Fruit fly (Drosophila melanogaster): ENCODE results near the gene CG10587.

The CG10587 gene

dm6 chr3L:20950520-20951135 lies 11.7 kb downstream of the CG10587 start:
- peak; percentile 24 for TF ChIP-seq CG17801 (GFP tag; optimal IDR thresholded peaks at IDR 0.05; ENCODE audit: partially characterized antibody)

DNA sequence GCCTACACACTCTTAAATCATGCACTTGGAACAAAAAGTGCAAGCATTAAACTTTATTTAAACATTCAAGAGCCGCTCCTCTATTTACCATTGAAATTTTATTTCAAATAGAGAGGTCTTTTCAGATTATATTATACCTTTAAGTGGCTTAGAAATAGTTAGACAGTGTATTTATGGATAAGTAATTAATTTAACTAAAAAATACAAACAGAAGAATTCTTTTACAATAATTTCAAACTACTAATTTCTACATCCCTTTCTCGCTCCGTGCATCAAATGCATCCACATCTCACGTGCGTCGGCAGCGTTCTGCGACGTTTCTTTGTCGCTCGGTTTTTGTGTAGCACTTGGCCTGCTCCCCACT lies 12.2 kb downstream of the CG10587 start:
- peak; percentile 55 for TF ChIP-seq CG17801 (GFP tag; optimal IDR thresholded peaks at IDR 0.05; ENCODE audit: partially characterized antibody)

- peak; percentile 57 for TF ChIP-seq CG17801 (GFP tag; optimal IDR thresholded peaks at IDR 0.05; ENCODE audit: partially characterized antibody)
These were observed 12.8 kb downstream of the CG10587 start, which contains the start of gene fng for dm6 chr3L:20949371-20950135. TSS of gene fng (minus strand) at chr3L:20949512.

dm6 chr3L:20948404-20948803 lies 14.0 kb downstream of the CG10587 start:
- no peak for TF ChIP-seq CG17801 (GFP tag; optimal IDR thresholded peaks at IDR 0.05; ENCODE audit: partially characterized antibody)

DNA sequence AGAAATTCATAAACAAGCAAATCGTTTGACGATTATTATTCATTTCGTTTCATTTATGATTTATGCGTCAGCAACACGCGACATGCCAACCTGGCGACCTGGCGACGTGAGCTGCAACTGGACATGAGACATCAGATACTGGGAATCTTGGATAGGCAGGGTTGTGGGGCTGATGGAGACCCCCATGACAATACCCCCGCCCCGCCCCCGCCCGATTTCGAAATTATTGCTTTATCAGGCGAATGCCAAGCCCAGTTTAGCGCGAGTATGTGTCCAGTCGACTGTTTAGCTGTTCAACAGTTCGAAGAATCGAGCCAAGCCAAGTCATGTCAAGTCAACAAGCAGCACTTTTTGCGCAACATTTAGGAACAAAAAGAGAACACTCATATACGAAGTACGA lies 15.4 kb downstream of the CG10587 start:
- TF ChIP-seq CG17801 (GFP tag; optimal IDR thresholded peaks at IDR 0.05; ENCODE audit: partially characterized antibody), result no peak

DNA sequence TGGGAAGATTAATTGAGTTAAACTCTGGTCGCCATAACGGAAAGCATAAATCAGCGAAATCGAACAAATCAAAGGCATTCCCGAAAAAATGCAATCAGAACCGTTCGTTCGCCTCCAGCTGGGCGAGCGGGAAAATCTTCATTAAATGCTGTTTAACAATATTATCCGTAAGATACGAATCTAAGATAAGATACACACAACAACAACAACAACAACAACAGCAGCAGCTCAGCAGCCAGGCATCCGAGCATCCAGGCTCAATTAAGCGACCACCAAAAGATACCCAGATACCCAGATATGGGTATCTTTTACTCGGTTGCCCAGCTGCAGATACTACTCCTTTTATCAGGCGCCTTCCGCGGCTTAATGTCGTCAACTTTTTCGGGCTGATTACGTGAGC lies 16.3 kb downstream of the CG10587 start:
- TF ChIP-seq CG17801 (GFP tag; optimal IDR thresholded peaks at IDR 0.05; ENCODE audit: partially characterized antibody), result no peak

DNA sequence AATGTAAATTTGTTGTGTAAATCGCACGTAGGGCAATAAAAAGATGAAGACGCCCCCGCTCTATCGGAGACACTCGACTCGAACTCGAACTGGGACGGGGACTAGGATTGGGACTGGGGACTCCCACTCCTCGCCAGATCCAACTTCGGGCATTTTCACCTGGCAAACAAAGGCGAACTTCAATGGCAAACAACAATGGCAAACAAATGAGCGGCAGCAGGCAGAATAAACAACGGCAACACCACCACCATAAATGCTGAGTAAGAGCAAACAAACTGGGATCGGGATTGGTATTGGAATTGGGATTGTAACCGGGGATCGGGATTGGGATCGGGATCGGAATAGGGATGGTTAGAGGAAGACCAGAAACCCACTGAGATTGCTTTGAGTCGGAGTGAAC lies 18.2 kb downstream of the CG10587 start:
- no peak for TF ChIP-seq CG17801 (GFP tag; optimal IDR thresholded peaks at IDR 0.05; ENCODE audit: partially characterized antibody)

- TF ChIP-seq CG17801 (GFP tag; optimal IDR thresholded peaks at IDR 0.05; ENCODE audit: partially characterized antibody), result no peak
These were observed 20.3 kb downstream of the CG10587 start for dm6 chr3L:20942076-20942475.

DNA sequence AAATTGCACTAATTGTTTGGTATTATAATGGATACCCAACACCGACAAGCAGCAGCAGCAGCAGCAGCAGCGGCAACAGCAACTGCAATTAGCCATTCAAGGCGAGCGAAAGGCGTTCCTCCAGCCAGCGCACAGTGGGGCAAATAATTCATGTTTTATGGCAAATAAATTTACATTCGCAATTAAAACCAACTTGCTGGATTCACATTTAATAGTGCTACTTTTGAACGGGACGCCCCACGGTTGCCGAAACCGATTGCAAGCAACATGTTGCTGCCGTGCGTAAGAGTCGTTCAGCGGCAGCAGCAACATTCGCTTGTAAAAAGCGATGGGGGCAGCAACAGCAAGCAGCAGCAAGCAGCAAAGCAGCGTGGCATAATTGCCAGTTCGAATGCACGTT lies 28.6 kb downstream of the CG10587 start:
- TF ChIP-seq CG17801 (GFP tag; optimal IDR thresholded peaks at IDR 0.05; ENCODE audit: partially characterized antibody), result no peak

DNA sequence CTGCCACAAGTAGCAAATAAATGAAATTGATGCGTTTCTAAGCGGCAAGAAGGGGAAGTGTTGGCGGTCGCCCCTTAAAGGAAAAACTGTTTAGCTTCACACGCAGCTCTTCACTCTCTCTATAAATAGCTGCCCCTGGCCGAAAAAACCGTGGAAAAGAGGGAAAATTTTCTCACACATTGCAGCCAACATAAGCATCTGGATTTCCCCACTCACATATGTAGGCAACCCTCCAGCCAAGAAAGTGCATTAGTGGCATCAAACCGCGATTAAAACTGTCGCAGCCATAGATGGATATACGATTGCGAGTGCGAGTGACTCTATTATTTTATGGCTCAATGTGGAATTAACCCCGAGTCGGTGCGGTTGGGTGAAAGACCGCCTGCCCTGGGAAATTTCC lies 29.8 kb downstream of the CG10587 start:
- TF ChIP-seq CG17801 (GFP tag; optimal IDR thresholded peaks at IDR 0.05; ENCODE audit: partially characterized antibody), result no peak

- TF ChIP-seq CG17801 (GFP tag; optimal IDR thresholded peaks at IDR 0.05; ENCODE audit: partially characterized antibody), result no peak
These were observed 30.8 kb downstream of the CG10587 start for dm6 chr3L:20931510-20931909.

DNA sequence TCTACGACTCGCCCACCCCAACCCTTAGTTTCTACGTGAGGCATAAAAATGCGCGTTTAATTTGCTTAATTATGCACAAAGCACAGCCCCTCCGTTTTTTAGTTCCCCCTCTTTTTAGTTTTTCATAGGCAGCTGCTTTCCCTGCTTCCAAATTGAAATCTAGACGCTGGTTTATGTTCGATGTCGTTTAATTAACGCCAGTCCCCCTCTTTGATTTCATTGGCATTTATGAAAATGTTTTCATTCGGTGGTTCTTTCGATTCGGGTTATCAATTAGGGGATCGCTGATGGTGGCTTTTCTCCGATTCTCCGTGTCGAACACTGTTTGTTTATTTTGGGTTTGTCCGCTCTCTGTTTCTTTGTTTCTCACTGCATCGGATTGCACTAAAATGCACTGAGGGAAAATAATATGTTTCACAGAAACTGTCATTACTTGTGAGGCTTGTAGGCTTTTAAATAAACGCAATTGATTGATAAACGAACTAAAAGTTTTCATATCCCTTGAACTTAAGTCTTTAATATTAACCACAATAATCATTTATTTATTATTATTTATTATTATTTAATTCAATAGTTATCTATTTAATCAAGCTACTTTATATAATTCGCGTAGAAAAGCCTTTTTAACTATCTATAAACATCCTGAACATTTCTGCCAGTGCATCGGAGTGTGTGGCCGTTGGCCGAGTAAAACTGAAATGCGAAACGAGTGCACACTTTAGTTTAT lies 32.1 kb downstream of the CG10587 start:
- TF ChIP-seq CG17801 (GFP tag; optimal IDR thresholded peaks at IDR 0.05; ENCODE audit: partially characterized antibody), result peak; percentile 92

dm6 chr3L:20929418-20929817 lies 32.9 kb downstream of the CG10587 start:
- TF ChIP-seq CG17801 (GFP tag; optimal IDR thresholded peaks at IDR 0.05; ENCODE audit: partially characterized antibody), result no peak

dm6 chr3L:20927526-20927925 lies 34.8 kb downstream of the CG10587 start, which contains the start of gene CG10589:
TSS of gene CG10589 (plus strand) at chr3L:20927826.
- no peak for TF ChIP-seq CG17801 (GFP tag; optimal IDR thresholded peaks at IDR 0.05; ENCODE audit: partially characterized antibody)

- TF ChIP-seq CG17801 (GFP tag; optimal IDR thresholded peaks at IDR 0.05; ENCODE audit: partially characterized antibody), result peak; percentile 92
These were observed 39.2 kb downstream of the CG10587 start for dm6 chr3L:20923030-20923591.

Measured in ovary, adult (tissue).